Worm (Caenorhabditis elegans) whole organism, late embryonic: ENCODE results near the gene alh-3.

Experiments used
- C08G9.2 ChIP-seq: sonication (generic microtip); optimal IDR thresholded peaks from 2 replicates; lab custom pipeline; 2016; ENCODE audit warnings: mild to moderate bottlenecking, missing genetic modification characterization, moderate library complexity, missing compliant biosample characterization
- C38D4.7 ChIP-seq: fragments of 200-800 bp; sonication (Bioruptor generic); optimal IDR thresholded peaks from 2 replicates; lab custom pipeline; 2018; ENCODE audit warnings: mild to moderate bottlenecking, missing genetic modification characterization, moderate library complexity, missing compliant biosample characterization
- F13H6.1 ChIP-seq: sonication (generic microtip); optimal IDR thresholded peaks from 2 replicates; lab custom pipeline; 2016; ENCODE audit warnings: missing genetic modification characterization, missing compliant biosample characterization
- Y22D7AL.16 ChIP-seq: sonication (generic microtip); optimal IDR thresholded peaks from 2 replicates; lab custom pipeline; 2016; ENCODE audit warnings: missing genetic modification characterization, missing compliant biosample characterization
- ahr-1 ChIP-seq: sonication (generic microtip); optimal IDR thresholded peaks from 2 replicates; lab custom pipeline; 2016; ENCODE audit warnings: missing genetic modification characterization, missing compliant biosample characterization
- ceh-14 ChIP-seq: sonication (generic microtip); optimal IDR thresholded peaks from 2 replicates; lab custom pipeline; 2016; ENCODE audit warnings: missing genotype, missing genetic modification characterization, missing compliant biosample characterization
- ceh-18 ChIP-seq: sonication (generic microtip); optimal IDR thresholded peaks from 2 replicates; lab custom pipeline; 2016; ENCODE audit warnings: missing genetic modification characterization, missing compliant biosample characterization
- ceh-19 ChIP-seq: fragments of 200-800 bp; sonication (Bioruptor generic); optimal IDR thresholded peaks from 2 replicates; lab custom pipeline; 2018; ENCODE audit warnings: mild to moderate bottlenecking, missing genetic modification characterization, missing compliant biosample characterization
- ceh-30 ChIP-seq: fragments of 150-350 bp; optimal IDR thresholded peaks from 2 replicates; lab custom pipeline; 2014; ENCODE audit warnings: missing biosample characterization, missing genetic modification characterization
- ceh-31 ChIP-seq: sonication (generic microtip); optimal IDR thresholded peaks from 2 replicates; lab custom pipeline; 2016; ENCODE audit warnings: missing genetic modification characterization, missing compliant biosample characterization
- ceh-34 ChIP-seq: sonication (generic microtip); optimal IDR thresholded peaks from 2 replicates; lab custom pipeline; 2016; ENCODE audit warnings: mild to moderate bottlenecking, missing genetic modification characterization, missing compliant biosample characterization
- ceh-45 ChIP-seq: fragments of 200-800 bp; sonication (Bioruptor generic); IDR thresholded peaks from 2 replicates; pipeline ENCODE4 v1.3.6; 2022; ENCODE audit warnings: missing genetic modification reagents, missing genetic modification characterization, missing compliant biosample characterization
- ceh-48 ChIP-seq: sonication (generic microtip); optimal IDR thresholded peaks from 2 replicates; lab custom pipeline; 2016; ENCODE audit warnings: missing genetic modification characterization, inconsistent platforms, missing compliant biosample characterization
- ceh-6 ChIP-seq: fragments of 200-800 bp; sonication (Bioruptor generic); optimal IDR thresholded peaks from 2 replicates; lab custom pipeline; 2018; ENCODE audit warnings: mild to moderate bottlenecking, missing genetic modification characterization, missing compliant biosample characterization
- ceh-9 ChIP-seq: sonication (generic microtip); optimal IDR thresholded peaks from 2 replicates; lab custom pipeline; 2016; ENCODE audit warnings: mild to moderate bottlenecking, missing genetic modification characterization, inconsistent platforms, missing compliant biosample characterization
- che-1 ChIP-seq: sonication (generic microtip); optimal IDR thresholded peaks from 2 replicates; lab custom pipeline; 2016; ENCODE audit warnings: mild to moderate bottlenecking, missing genetic modification characterization, missing compliant biosample characterization
- dve-1 ChIP-seq: sonication (generic microtip); optimal IDR thresholded peaks from 2 replicates; lab custom pipeline; 2017; ENCODE audit warnings: antibody characterized with exemption, mild to moderate bottlenecking, missing genetic modification characterization, missing compliant biosample characterization
- elt-2 ChIP-seq: sonication (generic microtip); optimal IDR thresholded peaks from 2 replicates; lab custom pipeline; 2016; ENCODE audit warnings: missing genetic modification reagents, missing genetic modification characterization, missing compliant biosample characterization
- ets-4 ChIP-seq: sonication (generic microtip); optimal IDR thresholded peaks from 2 replicates; lab custom pipeline; 2016; ENCODE audit warnings: missing genetic modification characterization, missing compliant biosample characterization
- eyg-1 ChIP-seq: sonication (generic microtip); optimal IDR thresholded peaks from 2 replicates; lab custom pipeline; 2016; ENCODE audit warnings: missing genotype, missing genetic modification characterization, missing compliant biosample characterization
- fkh-10 ChIP-seq: fragments of 150-350 bp; optimal IDR thresholded peaks from 2 replicates; lab custom pipeline; 2014; ENCODE audit warnings: missing biosample characterization, missing genetic modification reagents, missing genetic modification characterization
- fkh-6 ChIP-seq: sonication (generic microtip); optimal IDR thresholded peaks from 2 replicates; lab custom pipeline; 2016; ENCODE audit warnings: missing genetic modification characterization, missing compliant biosample characterization
- gmeb-2 ChIP-seq: sonication (generic microtip); optimal IDR thresholded peaks from 2 replicates; lab custom pipeline; 2016; ENCODE audit warnings: missing genetic modification characterization, inconsistent platforms, missing compliant biosample characterization
- hlh-13 ChIP-seq: fragments of 200-800 bp; sonication (Bioruptor generic); optimal IDR thresholded peaks from 2 replicates; lab custom pipeline; 2018; ENCODE audit warnings: mild to moderate bottlenecking, missing genetic modification characterization, missing compliant biosample characterization
- hlh-15 ChIP-seq: sonication (generic microtip); optimal IDR thresholded peaks from 2 replicates; lab custom pipeline; 2016; ENCODE audit warnings: missing genetic modification characterization, missing compliant biosample characterization
- hlh-8 ChIP-seq: sonication (generic microtip); optimal IDR thresholded peaks from 2 replicates; lab custom pipeline; 2016; ENCODE audit warnings: missing genotype, missing genetic modification characterization, missing compliant biosample characterization
- lim-6 ChIP-seq: sonication (generic microtip); optimal IDR thresholded peaks from 2 replicates; lab custom pipeline; 2016; ENCODE audit warnings: missing genetic modification characterization, missing compliant biosample characterization
- mec-3 ChIP-seq: sonication (generic microtip); optimal IDR thresholded peaks from 2 replicates; lab custom pipeline; 2016; ENCODE audit warnings: borderline replicate concordance, missing genetic modification characterization, missing compliant biosample characterization
- nfya-1 ChIP-seq: sonication (generic microtip); optimal IDR thresholded peaks from 2 replicates; lab custom pipeline; 2017; ENCODE audit warnings: missing genetic modification characterization, mild to moderate bottlenecking, missing compliant biosample characterization, antibody characterized with exemption, moderate library complexity
- pag-3 ChIP-seq: sonication (generic microtip); optimal IDR thresholded peaks from 2 replicates; lab custom pipeline; 2016; ENCODE audit warnings: missing compliant biosample characterization, missing genetic modification characterization, borderline replicate concordance
- pat-9 ChIP-seq: fragments of 200-800 bp; sonication (Bioruptor generic); optimal IDR thresholded peaks from 2 replicates; lab custom pipeline; 2018; ENCODE audit warnings: mild to moderate bottlenecking, missing genetic modification characterization, moderate library complexity, missing compliant biosample characterization
- pha-4 ChIP-seq: fragments of 150-350 bp; optimal IDR thresholded peaks from 2 replicates; lab custom pipeline; 2018; ENCODE audit warnings: missing biosample characterization, missing genetic modification reagents, missing genetic modification characterization
- pqm-1 ChIP-seq: sonication (generic microtip); optimal IDR thresholded peaks from 2 replicates; lab custom pipeline; 2016; ENCODE audit warnings: missing genetic modification characterization, missing compliant biosample characterization
- sox-2 ChIP-seq: fragments of 200-800 bp; sonication (Bioruptor generic); IDR thresholded peaks from 2 replicates; pipeline ENCODE4 v1.3.6; 2022; ENCODE audit warnings: missing genetic modification reagents, missing genetic modification characterization, missing compliant biosample characterization
- sox-4 ChIP-seq: sonication (generic microtip); optimal IDR thresholded peaks from 2 replicates; lab custom pipeline; 2017; ENCODE audit warnings: mild to moderate bottlenecking, missing genetic modification characterization, inconsistent platforms, missing compliant biosample characterization
- syd-9 ChIP-seq: sonication (generic microtip); optimal IDR thresholded peaks from 2 replicates; lab custom pipeline; 2016; ENCODE audit warnings: mild to moderate bottlenecking, missing genetic modification characterization, moderate library complexity, missing compliant biosample characterization
- tbx-2 ChIP-seq: sonication (generic microtip); optimal IDR thresholded peaks from 2 replicates; lab custom pipeline; 2016; ENCODE audit warnings: missing genetic modification characterization, missing compliant biosample characterization
- tbx-7 ChIP-seq: sonication (generic microtip); optimal IDR thresholded peaks from 2 replicates; lab custom pipeline; 2016; ENCODE audit warnings: missing genotype, missing genetic modification characterization, missing compliant biosample characterization
- ttx-3 ChIP-seq: sonication (generic microtip); optimal IDR thresholded peaks from 2 replicates; lab custom pipeline; 2016; ENCODE audit warnings: missing genetic modification reagents, missing genetic modification characterization, missing compliant biosample characterization
- unc-3 ChIP-seq, 2 experiments: fragments of 200-800 bp in 1 of 2; sonication (Bioruptor generic) in 1 of 2; sonication (generic microtip) in 1 of 2; conservative IDR thresholded peaks in 1 of 2; optimal IDR thresholded peaks in 1 of 2; 2 replicates each; pipeline versions ENCODE4 v1.3.6 to Lab custom; 2016 to 2022; ENCODE audit warnings: missing compliant biosample characterization in 2 of 2, missing genetic modification characterization in 2 of 2, missing genetic modification reagents in 1 of 2
- unc-42 ChIP-seq: sonication (generic microtip); optimal IDR thresholded peaks from 2 replicates; lab custom pipeline; 2016; ENCODE audit warnings: missing genotype, missing genetic modification characterization, missing compliant biosample characterization

Gene alh-3

ce11 chrIV:11015881-11016280, 6.5 kb upstream of the alh-3 start, which contains the start of gene F13H10.3:
TSS of gene F13H10.3 (minus strand) at chrIV:11015953.
- TF ChIP-seq fkh-6 (tag; lab: Kevin White, UChicago) = no peak
- TF ChIP-seq elt-2 (tag; lab: Kevin White, UChicago) = peak; percentile 25

- TF ChIP-seq unc-3 (GFP tag; conservative IDR thresholded peaks at IDR 0.05; lab: Robert Waterston, UW) (no peak), unc-3 (tag; optimal IDR thresholded peaks at IDR 0.05; lab: Kevin White, UChicago) (no peak), lim-6 (tag; lab: Kevin White, UChicago) (no peak), ceh-18 (tag; lab: Kevin White, UChicago) (no peak), elt-2 (tag; lab: Kevin White, UChicago) (peak; percentile 73), gmeb-2 (no peak), mec-3 (tag; lab: Kevin White, UChicago) (no peak), unc-42 (tag; lab: Kevin White, UChicago) (peak; percentile 82), ceh-14 (tag; lab: Kevin White, UChicago) (peak; percentile 14), tbx-2 (tag; lab: Kevin White, UChicago) (peak; percentile 37), sox-2 (GFP tag; lab: Robert Waterston, UW) (no peak), ceh-48 (tag; lab: Kevin White, UChicago) (no peak), tbx-7 (tag; lab: Kevin White, UChicago) (peak; percentile 25), nfya-1 (tag; lab: Kevin White, UChicago) (no peak), ceh-30 (tag; lab: Kevin White, UChicago) (no peak), eyg-1 (tag; lab: Kevin White, UChicago) (no peak), ceh-19 (GFP tag; lab: Kevin White, UChicago) (no peak)
- TF ChIP-seq, all 69 proteins: peak for 5
Measured at ce11 chrIV:11019962-11020550, 2.3 kb upstream of the alh-3 start, which contains the start of gene F13H10.8. TSS of gene F13H10.8 (plus strand) at chrIV:11020517.

ce11 chrIV:11021512-11022268, 713 bp upstream of the alh-3 start, which contains the start of gene mogs-1:
TSS of gene mogs-1 (minus strand) at chrIV:11021928.
- TF ChIP-seq C08G9.2 (tag; lab: Kevin White, UChicago) = no peak
- no peak for TF ChIP-seq ceh-9 (tag; lab: Kevin White, UChicago)
- TF ChIP-seq hlh-13 (GFP tag; lab: Kevin White, UChicago) = no peak
- TF ChIP-seq, all 69 proteins: peak for 0

- TF ChIP-seq ceh-18 (tag; lab: Kevin White, UChicago) = peak; percentile 87
- peak; percentile 97 for TF ChIP-seq syd-9 (tag; lab: Kevin White, UChicago)
- peak; percentile 59 for TF ChIP-seq dve-1 (tag; lab: Kevin White, UChicago)
- peak; percentile 98 for TF ChIP-seq Y22D7AL.16
- TF ChIP-seq tbx-2 (tag; lab: Kevin White, UChicago) = peak; percentile 98
- TF ChIP-seq pat-9 (tag; lab: Kevin White, UChicago) = peak; percentile 99
- TF ChIP-seq ceh-19 (GFP tag; lab: Kevin White, UChicago) = peak; percentile 98
- TF ChIP-seq F13H6.1 (tag; lab: Kevin White, UChicago) = peak; percentile 83
- peak; percentile 96 for TF ChIP-seq hlh-8 (tag; lab: Kevin White, UChicago)
- no peak for TF ChIP-seq pha-4 (tag; lab: Kevin White, UChicago)
- peak; percentile 96 for TF ChIP-seq fkh-6 (tag; lab: Kevin White, UChicago)
- TF ChIP-seq fkh-10 (GFP tag; lab: Kevin White, UChicago) = peak; percentile 90
- peak; percentile 62 for TF ChIP-seq ets-4
- TF ChIP-seq hlh-15 (tag; lab: Kevin White, UChicago) = peak; percentile 91
- peak; percentile 96 for TF ChIP-seq ceh-9 (tag; lab: Kevin White, UChicago)
- TF ChIP-seq ceh-6 (GFP tag; lab: Kevin White, UChicago) = peak; percentile 99
- TF ChIP-seq ceh-31 (tag; lab: Kevin White, UChicago) = peak; percentile 83
- peak; percentile 99 for TF ChIP-seq elt-2 (tag; lab: Kevin White, UChicago)
- peak; percentile 97 for TF ChIP-seq che-1 (tag; lab: Kevin White, UChicago)
- peak; percentile 91 for TF ChIP-seq pag-3
- TF ChIP-seq ceh-34 (tag; lab: Kevin White, UChicago) = peak; percentile 98
- TF ChIP-seq ttx-3 (tag; lab: Kevin White, UChicago) = peak; percentile 97
- TF ChIP-seq sox-4 (tag; lab: Kevin White, UChicago) = peak; percentile 97
- peak; percentile 99 for TF ChIP-seq gmeb-2
- TF ChIP-seq C38D4.7 (GFP tag; lab: Kevin White, UChicago) = peak; percentile 96
- peak; percentile 97 for TF ChIP-seq ahr-1 (tag; lab: Kevin White, UChicago)
- TF ChIP-seq sox-2 (GFP tag; lab: Robert Waterston, UW) = peak; percentile 97
- peak; percentile 77 for TF ChIP-seq pqm-1 (tag; lab: Kevin White, UChicago)
- peak; percentile 97 for TF ChIP-seq ceh-45 (GFP tag; lab: Robert Waterston, UW)
Measured at ce11 chrIV:11025941-11026340, 3.5 kb downstream of the alh-3 start.
